Fruit fly (Drosophila melanogaster) whole organism, prepupa: Measurements from ENCODE around the gene CG46311.

Experiments
- CG11294 ChIP-seq: fragments of 200-800 bp; sonication (Bioruptor generic); IDR thresholded peaks from 2 replicates; pipeline ENCODE4 v1.3.6; 2022; ENCODE audit warnings: missing biosample characterization, missing genetic modification characterization
- CG11762 ChIP-seq: fragments of 200-800 bp; sonication (Bioruptor generic); optimal IDR thresholded peaks from 3 replicates; lab custom pipeline; 2016; ENCODE audit warnings: missing biosample characterization, missing genetic modification characterization; ENCODE audit not compliant: insufficient read depth
- CG4318 ChIP-seq: fragments of 200-800 bp; sonication (Bioruptor generic); optimal IDR thresholded peaks from 3 replicates; lab custom pipeline; 2017; ENCODE audit warnings: missing biosample characterization, mild to moderate bottlenecking, missing genetic modification characterization
- CG6854 ChIP-seq: fragments of 200-800 bp; sonication (Bioruptor generic); optimal IDR thresholded peaks from 2 replicates; lab custom pipeline; 2017; ENCODE audit warnings: missing biosample characterization, mild to moderate bottlenecking, missing genetic modification characterization
- CG8319 ChIP-seq: fragments of 200-800 bp; sonication (Bioruptor generic); optimal IDR thresholded peaks from 3 replicates; lab custom pipeline; 2016; ENCODE audit warnings: missing biosample characterization, missing genetic modification characterization
- Eip75B ChIP-seq: fragments of 200-800 bp; sonication (Bioruptor generic); optimal IDR thresholded peaks from 3 replicates; lab custom pipeline; 2016; ENCODE audit warnings: missing biosample characterization, missing genetic modification characterization
- Ets21C ChIP-seq: fragments of 200-800 bp; sonication (Bioruptor generic); optimal IDR thresholded peaks from 3 replicates; lab custom pipeline; 2016; ENCODE audit warnings: missing biosample characterization, missing genetic modification characterization
- Ets96B ChIP-seq: fragments of 200-800 bp; optimal IDR thresholded peaks from 2 replicates; lab custom pipeline; 2019; ENCODE audit warnings: missing biosample characterization, mild to moderate bottlenecking, missing genetic modification characterization, moderate library complexity
- Lpt ChIP-seq: fragments of 200-800 bp; sonication (Bioruptor generic); optimal IDR thresholded peaks from 3 replicates; lab custom pipeline; 2016; ENCODE audit warnings: missing biosample characterization, missing genetic modification characterization
- OdsH ChIP-seq: fragments of 200-800 bp; sonication (Bioruptor generic); optimal IDR thresholded peaks from 3 replicates; lab custom pipeline; 2016; ENCODE audit warnings: missing biosample characterization, missing genetic modification characterization
- acj6 ChIP-seq: fragments of 200-800 bp; sonication (Bioruptor generic); optimal IDR thresholded peaks from 3 replicates; lab custom pipeline; 2016; ENCODE audit warnings: missing biosample characterization, missing genetic modification characterization
- dsx ChIP-seq: fragments of 200-800 bp; optimal IDR thresholded peaks from 3 replicates; lab custom pipeline; 2019; ENCODE audit warnings: missing biosample characterization, mild to moderate bottlenecking, missing genetic modification characterization, moderate library complexity; ENCODE audit not compliant: poor library complexity, severe bottlenecking
- eg ChIP-seq: fragments of 200-800 bp; sonication (Bioruptor generic); IDR thresholded peaks from 3 replicates; pipeline ENCODE4 v1.3.6; 2022; ENCODE audit warnings: missing biosample characterization, missing genetic modification characterization
- fd59A ChIP-seq: fragments of 200-800 bp; sonication (Bioruptor generic); optimal IDR thresholded peaks from 2 replicates; lab custom pipeline; 2017; ENCODE audit warnings: missing biosample characterization, mild to moderate bottlenecking, missing genetic modification characterization, missing genetic modification reagents
- fkh ChIP-seq: fragments of 200-800 bp; sonication (Bioruptor generic); optimal IDR thresholded peaks from 3 replicates; lab custom pipeline; 2017; ENCODE audit warnings: missing biosample characterization, mild to moderate bottlenecking, missing genetic modification characterization, moderate library complexity
- salr ChIP-seq, 2 experiments: fragments of 200-800 bp; sonication (Bioruptor generic); optimal IDR thresholded peaks; 3 replicates each; lab custom pipeline; 2016 to 2018; ENCODE audit warnings: missing biosample characterization in 2 of 2, missing genetic modification characterization in 2 of 2, mild to moderate bottlenecking in 1 of 2
- spab ChIP-seq: fragments of 200-800 bp; sonication (Bioruptor generic); optimal IDR thresholded peaks from 2 replicates; lab custom pipeline; 2017; ENCODE audit warnings: missing biosample characterization, mild to moderate bottlenecking, missing genetic modification characterization, missing genetic modification reagents
- svp ChIP-seq: fragments of 200-800 bp; sonication (Bioruptor generic); peaks from one replicate; lab custom pipeline; 2016; ENCODE audit warnings: missing biosample characterization, missing genetic modification characterization
- topi ChIP-seq: fragments of 200-800 bp; sonication (Bioruptor generic); optimal IDR thresholded peaks from 3 replicates; lab custom pipeline; 2016; ENCODE audit warnings: missing biosample characterization, missing genetic modification characterization

Gene CG46311

DNA sequence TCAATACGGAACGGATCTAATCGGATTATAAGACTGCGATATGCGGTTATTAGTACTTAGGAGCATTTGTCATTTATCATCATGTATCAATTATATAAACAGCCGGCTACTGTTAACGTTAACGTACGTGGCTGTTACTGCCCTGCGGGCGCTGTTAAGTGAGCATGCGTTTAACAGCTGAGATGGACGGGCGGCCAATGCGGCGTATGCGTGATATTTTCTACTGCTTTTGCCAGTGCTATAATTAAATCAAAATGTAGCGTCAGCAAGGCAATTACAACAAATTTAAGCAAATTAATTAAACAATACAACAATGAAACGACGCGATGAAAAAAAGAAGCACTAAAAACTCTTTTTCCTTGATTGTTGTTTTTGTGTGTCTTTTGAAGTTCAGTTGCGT lies 74.0 kb downstream of the CG46311 start:
- TF ChIP-seq CG4318 (GFP tag; lab: Kevin White, UChicago), result no peak
- no peak for TF ChIP-seq Eip75B
- TF ChIP-seq CG11762, result no peak
- no peak for TF ChIP-seq OdsH (GFP tag; lab: Kevin White, UChicago)
- no peak for TF ChIP-seq dsx (GFP tag; lab: Kevin White, UChicago)
- TF ChIP-seq Lpt (GFP tag; lab: Kevin White, UChicago), result no peak
- no peak for TF ChIP-seq Ets96B
- TF ChIP-seq CG6854 (GFP tag; lab: Kevin White, UChicago), result no peak
- no peak for TF ChIP-seq eg (GFP tag; lab: Robert Waterston, UW)
- TF ChIP-seq spab (GFP tag; lab: Kevin White, UChicago), result no peak
- no peak for TF ChIP-seq salr (GFP tag; optimal IDR thresholded peaks at IDR 0.05; lab: Kevin White, UChicago)
- TF ChIP-seq topi (GFP tag; lab: Kevin White, UChicago), result no peak
- TF ChIP-seq CG11294 (GFP tag; lab: Robert Waterston, UW), result no peak
- TF ChIP-seq fd59A (GFP tag; lab: Kevin White, UChicago), result no peak
- TF ChIP-seq svp (GFP tag; lab: Kevin White, UChicago), result no peak
- TF ChIP-seq fkh, result no peak
- no peak for TF ChIP-seq Ets21C (GFP tag; lab: Kevin White, UChicago)
- no peak for TF ChIP-seq CG8319 (GFP tag; lab: Kevin White, UChicago)
- TF ChIP-seq acj6, result no peak
- TF ChIP-seq, all 60 proteins: peak for 0
